Worm (Caenorhabditis elegans): Measurements from ENCODE around the gene T05C12.4.

Gene T05C12.4

ce11 chrII:8137379-8137778 lies 42.8 kb downstream of the T05C12.4 start:
- TF ChIP-seq pax-3 (tag; optimal IDR thresholded peaks at IDR 0.05) (peak; percentile 37), grh-1 (GFP tag; IDR thresholded peaks at IDR 0.05) (no peak), nhr-71 (tag; optimal IDR thresholded peaks at IDR 0.05) (peak; percentile 54), nhr-20 (tag; optimal IDR thresholded peaks at IDR 0.05) (peak; percentile 24), lin-13 (GFP tag; optimal IDR thresholded peaks at IDR 0.05) (peak; percentile 34), efl-1 (optimal IDR thresholded peaks at IDR 0.05) (peak; percentile 65 to 73), efl-1 (GFP tag; optimal IDR thresholded peaks at IDR 0.05 in 1 of 2) (peak; percentile 65 to 97), nhr-28 (tag; optimal IDR thresholded peaks at IDR 0.05) (no peak), nhr-77 (tag; optimal IDR thresholded peaks at IDR 0.05) (peak; percentile 37), snu-23 (GFP tag; optimal IDR thresholded peaks at IDR 0.05) (peak; percentile 42), unc-86 (tag; optimal IDR thresholded peaks at IDR 0.05) (no peak), nhr-85 (tag) (peak; percentile 68), lir-3 (tag; optimal IDR thresholded peaks at IDR 0.05; ENCODE audit: poor library complexity) (peak; percentile 54), unc-130 (tag; optimal IDR thresholded peaks at IDR 0.05) (no peak), snpc-4 (tag; optimal IDR thresholded peaks at IDR 0.05) (no peak), xbp-1 (tag; optimal IDR thresholded peaks at IDR 0.05) (peak; percentile 1), dsc-1 (tag; optimal IDR thresholded peaks at IDR 0.05) (peak; percentile 7), nhr-237 (tag; optimal IDR thresholded peaks at IDR 0.05) (peak; percentile 35), lin-14 (GFP tag; optimal IDR thresholded peaks at IDR 0.05) (peak; percentile 46), nhr-76 (tag; optimal IDR thresholded peaks at IDR 0.05) (no peak), lin-35 (GFP tag; optimal IDR thresholded peaks at IDR 0.05) (peak; percentile 39 to 85), nhr-47 (tag; optimal IDR thresholded peaks at IDR 0.05) (peak; percentile 23), lsy-2 (tag; optimal IDR thresholded peaks at IDR 0.05) (peak; percentile 15 to 88), fkh-8 (tag; optimal IDR thresholded peaks at IDR 0.05) (peak; percentile 55), dpl-1 (GFP tag; optimal IDR thresholded peaks at IDR 0.05) (peak; percentile 47 to 70 (median 65)), F16B12.6 (tag; optimal IDR thresholded peaks at IDR 0.05) (peak; percentile 24), skn-1 (tag; optimal IDR thresholded peaks at IDR 0.05) (peak; percentile 33)

- TF ChIP-seq mef-2 (tag; optimal IDR thresholded peaks at IDR 0.05) (no peak), efl-1 (optimal IDR thresholded peaks at IDR 0.05) (no peak), efl-1 (GFP tag; optimal IDR thresholded peaks at IDR 0.05 in 1 of 2) (peak in 1 of 2 experiments; percentile 11)
Measured at ce11 chrII:8136818-8137217, 43.4 kb downstream of the T05C12.4 start, which contains the start of gene ctns-1. TSS of gene ctns-1 (minus strand) at chrII:8136918.

- TF ChIP-seq lin-13 (GFP tag; optimal IDR thresholded peaks at IDR 0.05) (no peak), unc-98 (GFP tag; IDR thresholded peaks at IDR 0.05) (no peak), snpc-4 (tag; optimal IDR thresholded peaks at IDR 0.05) (no peak), efl-1 (optimal IDR thresholded peaks at IDR 0.05) (no peak), efl-1 (GFP tag; optimal IDR thresholded peaks at IDR 0.05 in 1 of 2) (no peak), sptf-1 (tag; optimal IDR thresholded peaks at IDR 0.05) (no peak), ceh-90 (tag; optimal IDR thresholded peaks at IDR 0.05) (no peak), nhr-90 (tag; optimal IDR thresholded peaks at IDR 0.05; ENCODE audit: poor library complexity) (no peak), ama-1 (optimal IDR thresholded peaks at IDR 0.05) (no peak), nhr-11 (tag; optimal IDR thresholded peaks at IDR 0.05) (no peak)
Measured at ce11 chrII:8135953-8136352, 44.2 kb downstream of the T05C12.4 start.

- TF ChIP-seq vab-15 (tag; optimal IDR thresholded peaks at IDR 0.05): no peak
- TF ChIP-seq snpc-4 (tag; optimal IDR thresholded peaks at IDR 0.05): no peak
- no peak for TF ChIP-seq lir-3 (tag; optimal IDR thresholded peaks at IDR 0.05; ENCODE audit: poor library complexity)
- no peak for TF ChIP-seq aha-1 (tag; optimal IDR thresholded peaks at IDR 0.05)
- TF ChIP-seq elt-3 (tag; optimal IDR thresholded peaks at IDR 0.05): peak in 5 of 6 experiments; percentile 20 to 83 (median 53)
- TF ChIP-seq grh-1 (GFP tag; IDR thresholded peaks at IDR 0.05): peak; percentile 96
- no peak for TF ChIP-seq nhr-28 (tag; optimal IDR thresholded peaks at IDR 0.05)
- no peak for TF ChIP-seq lin-39 (tag; optimal IDR thresholded peaks at IDR 0.05)
- TF ChIP-seq jun-1 (tag; optimal IDR thresholded peaks at IDR 0.05): peak; percentile 66
- peak; percentile 87 for TF ChIP-seq lin-14 (GFP tag; optimal IDR thresholded peaks at IDR 0.05)
- no peak for TF ChIP-seq mab-9 (GFP tag; IDR thresholded peaks at IDR 0.05)
- no peak for TF ChIP-seq irx-1 (tag; optimal IDR thresholded peaks at IDR 0.05)
- no peak for TF ChIP-seq egl-27 (tag; optimal IDR thresholded peaks at IDR 0.05)
- peak; percentile 73 for TF ChIP-seq snu-23 (GFP tag; optimal IDR thresholded peaks at IDR 0.05)
- peak; percentile 63 for TF ChIP-seq lin-13 (GFP tag; optimal IDR thresholded peaks at IDR 0.05)
- TF ChIP-seq ets-5 (GFP tag; IDR thresholded peaks at IDR 0.05): no peak
- TF ChIP-seq pag-3 (tag; optimal IDR thresholded peaks at IDR 0.05; ENCODE audit: borderline replicate concordance, insufficient read depth): no peak
- peak; percentile 41 for TF ChIP-seq nhr-90 (tag; optimal IDR thresholded peaks at IDR 0.05; ENCODE audit: poor library complexity)
- peak; percentile 24 for TF ChIP-seq ceh-8 (GFP tag; optimal IDR thresholded peaks at IDR 0.05)
- TF ChIP-seq hlh-17 (GFP tag; optimal IDR thresholded peaks at IDR 0.05; ENCODE audit: borderline replicate concordance): no peak
Measured at ce11 chrII:8131413-8131966, 48.7 kb downstream of the T05C12.4 start.

All from whole organism, L1 larva.